Fruit fly (Drosophila melanogaster): Measurements from ENCODE around the gene Ctl2.

Gene Ctl2

dm6 chr3R:29153197-29153644 is 30.1 kb downstream of the Ctl2 start, which contains the start of the genes Slbp and Rpn2 (continued):
- TF ChIP-seq Fer3 (tag; optimal IDR thresholded peaks at IDR 0.05), result peak; percentile 17
- TF ChIP-seq Xrp1 (GFP tag; IDR thresholded peaks at IDR 0.05), result no peak
- TF ChIP-seq tgo (GFP tag; IDR thresholded peaks at IDR 0.05), result no peak
- peak; percentile 97 for TF ChIP-seq unc-4 (GFP tag; IDR thresholded peaks at IDR 0.05; ENCODE audit: partially characterized antibody)
- TF ChIP-seq CG15696 (tag; optimal IDR thresholded peaks at IDR 0.05), result no peak
- TF ChIP-seq schlank (tag; optimal IDR thresholded peaks at IDR 0.05), result no peak
- TF ChIP-seq Doc2 (GFP tag; IDR thresholded peaks at IDR 0.05), result no peak
- peak; percentile 98 for TF ChIP-seq Sin3A (optimal IDR thresholded peaks at IDR 0.05)
- TF ChIP-seq Aef1 (GFP tag; IDR thresholded peaks at IDR 0.05), result no peak
- 0 out of 3 replicates have a peak, but pooled peaks have one; percentile 46 for TF ChIP-seq so (GFP tag; IDR thresholded peaks at IDR 0.05)
- no peak for TF ChIP-seq CG12219 (GFP tag; optimal IDR thresholded peaks at IDR 0.05)
- TF ChIP-seq Dip3 (GFP tag; optimal IDR thresholded peaks at IDR 0.05), result peak; percentile 45
- no peak for TF ChIP-seq CG11398 (GFP tag; optimal IDR thresholded peaks at IDR 0.05)
- TF ChIP-seq Lhr (GFP tag; optimal IDR thresholded peaks at IDR 0.05), result peak; percentile 41
- no peak for TF ChIP-seq ham (GFP tag; IDR thresholded peaks at IDR 0.05)
- TF ChIP-seq gfzf (GFP tag; optimal IDR thresholded peaks at IDR 0.05), result peak; percentile 97
- no peak for TF ChIP-seq CG31388 (GFP tag; optimal IDR thresholded peaks at IDR 0.05)
- 0 out of 3 replicates have a peak, but pooled peaks have one; percentile 13 for TF ChIP-seq dysf (GFP tag; IDR thresholded peaks at IDR 0.05)
- TF ChIP-seq CG3995 (GFP tag; optimal IDR thresholded peaks at IDR 0.05), result peak; percentile 41
- TF ChIP-seq Taf1 (GFP tag; IDR thresholded peaks at IDR 0.05), result no peak
- TF ChIP-seq CG2202 (tag; optimal IDR thresholded peaks at IDR 0.05), result no peak
- no peak for TF ChIP-seq odd (GFP tag; optimal IDR thresholded peaks at IDR 0.05)
- no peak for TF ChIP-seq klu (GFP tag; IDR thresholded peaks at IDR 0.05)
- TF ChIP-seq nau (GFP tag; optimal IDR thresholded peaks at IDR 0.05), result no peak
- TF ChIP-seq CG8944 (GFP tag; optimal IDR thresholded peaks at IDR 0.05), result peak; percentile 7
- no peak for TF ChIP-seq Optix (GFP tag; IDR thresholded peaks at IDR 0.05)
- peak; percentile 90 for TF ChIP-seq CG16813 (GFP tag; IDR thresholded peaks at IDR 0.05; ENCODE audit: partially characterized antibody)
- TF ChIP-seq Meics (GFP tag; optimal IDR thresholded peaks at IDR 0.05), result peak; percentile 30
- TF ChIP-seq pnt (GFP tag; optimal IDR thresholded peaks at IDR 0.05), result no peak
- TF ChIP-seq Mes4 (GFP tag; optimal IDR thresholded peaks at IDR 0.05), result no peak
- TF ChIP-seq D (optimal IDR thresholded peaks at IDR 0.05), result no peak
- no peak for TF ChIP-seq D (GFP tag; optimal IDR thresholded peaks at IDR 0.05)
- no peak for TF ChIP-seq CG7839 (tag; optimal IDR thresholded peaks at IDR 0.05)
- TF ChIP-seq CG3163 (GFP tag; optimal IDR thresholded peaks at IDR 0.05), result peak; percentile 59
- peak; percentile 21 for TF ChIP-seq CG30403 (GFP tag; optimal IDR thresholded peaks at IDR 0.05)
- TF ChIP-seq Dfd (GFP tag; optimal IDR thresholded peaks at IDR 0.05), result no peak
- peak; percentile 97 for TF ChIP-seq CG34224 (GFP tag; IDR thresholded peaks at IDR 0.05; ENCODE audit: partially characterized antibody)
- peak; percentile 80 for TF ChIP-seq CG3847 (GFP tag; IDR thresholded peaks at IDR 0.05)
- TF ChIP-seq Atf6 (GFP tag; IDR thresholded peaks at IDR 0.05), result no peak
- TF ChIP-seq CG9932 (GFP tag; IDR thresholded peaks at IDR 0.05), result peak; percentile 74
- no peak for TF ChIP-seq CG16815 (GFP tag; optimal IDR thresholded peaks at IDR 0.05)
- TF ChIP-seq Xbp1 (GFP tag; optimal IDR thresholded peaks at IDR 0.05), result peak; percentile 40
- TF ChIP-seq zfh1 (GFP tag; IDR thresholded peaks at IDR 0.05), result no peak
- no peak for TF ChIP-seq Sox102F (GFP tag; optimal IDR thresholded peaks at IDR 0.05)
- TF ChIP-seq prd (optimal IDR thresholded peaks at IDR 0.05), result no peak
- 0 out of 3 replicates have a peak, but pooled peaks have one; percentile 15 for TF ChIP-seq prd (GFP tag; IDR thresholded peaks at IDR 0.05)
- TF ChIP-seq CG18619 (GFP tag; optimal IDR thresholded peaks at IDR 0.05), result no peak
- TF ChIP-seq pum (GFP tag; optimal IDR thresholded peaks at IDR 0.05), result peak; percentile 27
- no peak for TF ChIP-seq cg (GFP tag; optimal IDR thresholded peaks at IDR 0.05)
- no peak for TF ChIP-seq pita (GFP tag; optimal IDR thresholded peaks at IDR 0.05)
- no peak for TF ChIP-seq peb (GFP tag; IDR thresholded peaks at IDR 0.05)
- TF ChIP-seq CG8478 (optimal IDR thresholded peaks at IDR 0.05), result no peak
- peak; percentile 20 to 36 for TF ChIP-seq chif (GFP tag; optimal IDR thresholded peaks at IDR 0.05)
